Fruit fly (Drosophila melanogaster) whole organism, embryonic: ENCODE measurements around the gene CG1428.

Experiments used
- Abd-B ChIP-seq: fragments of 200-800 bp; sonication (Bioruptor generic); optimal IDR thresholded peaks from 2 replicates; lab custom pipeline; 2018; ENCODE audit warnings: missing biosample characterization, mild to moderate bottlenecking, missing genetic modification characterization, moderate library complexity
- Bteb2 ChIP-seq: fragments of 200-800 bp; sonication (Bioruptor generic); optimal IDR thresholded peaks from 2 replicates; lab custom pipeline; 2016; ENCODE audit warnings: missing biosample characterization, missing genetic modification characterization
- CG10321 ChIP-seq: fragments of 200-800 bp; sonication (Bioruptor generic); IDR thresholded peaks from 2 replicates; pipeline ENCODE4 v1.3.6; 2022; ENCODE audit warnings: missing biosample characterization, missing genetic modification characterization
- CG11247 ChIP-seq: fragments of 200-800 bp; sonication (Bioruptor generic); IDR thresholded peaks from 2 replicates; pipeline ENCODE4 v1.3.6; 2022; ENCODE audit warnings: missing biosample characterization, missing genetic modification characterization
- CG1233 ChIP-seq: fragments of 200-800 bp; sonication (Bioruptor generic); optimal IDR thresholded peaks from 4 replicates; lab custom pipeline; 2018; ENCODE audit warnings: missing biosample characterization, mild to moderate bottlenecking, missing genetic modification characterization
- CG14014 ChIP-seq: fragments of 200-800 bp; sonication (Bioruptor generic); IDR thresholded peaks from 2 replicates; pipeline ENCODE4 v1.3.6; 2022; ENCODE audit warnings: missing biosample characterization, missing genetic modification characterization
- CG14860 ChIP-seq: fragments of 200-800 bp; sonication (Bioruptor generic); IDR thresholded peaks from 3 replicates; pipeline ENCODE4 v1.3.6; 2022; ENCODE audit warnings: missing biosample characterization, missing genetic modification characterization; ENCODE audit not compliant: partially characterized antibody
- CG1602 ChIP-seq: fragments of 200-800 bp; sonication (Bioruptor generic); optimal IDR thresholded peaks from 3 replicates; lab custom pipeline; 2016; ENCODE audit warnings: missing biosample characterization, missing genetic modification characterization
- CG17568 ChIP-seq: fragments of 200-800 bp; sonication (Bioruptor generic); optimal IDR thresholded peaks from 2 replicates; lab custom pipeline; 2018; ENCODE audit warnings: missing biosample characterization, mild to moderate bottlenecking, missing genetic modification characterization, moderate library complexity
- CG18476 ChIP-seq: fragments of 200-800 bp; sonication (Bioruptor generic); optimal IDR thresholded peaks from 2 replicates; lab custom pipeline; 2016; ENCODE audit warnings: missing biosample characterization, mild to moderate bottlenecking, missing genetic modification characterization
- CG2199 ChIP-seq: fragments of 200-800 bp; sonication (Bioruptor generic); IDR thresholded peaks from 3 replicates; pipeline ENCODE4 v1.3.6; 2022; ENCODE audit warnings: missing biosample characterization, missing genetic modification characterization
- CG2875 ChIP-seq: fragments of 200-800 bp; sonication (Bioruptor generic); optimal IDR thresholded peaks from 2 replicates; lab custom pipeline; 2017; ENCODE audit warnings: missing biosample characterization, mild to moderate bottlenecking, missing genetic modification characterization, missing genetic modification reagents
- CG3407 ChIP-seq: fragments of 200-800 bp; sonication (Bioruptor generic); optimal IDR thresholded peaks from 2 replicates; lab custom pipeline; 2018; ENCODE audit warnings: missing biosample characterization, mild to moderate bottlenecking, missing genetic modification characterization
- CG34224 ChIP-seq: fragments of 200-800 bp; sonication (Bioruptor generic); IDR thresholded peaks from 3 replicates; pipeline ENCODE4 v1.3.6; 2022; ENCODE audit warnings: missing biosample characterization, missing genetic modification characterization; ENCODE audit not compliant: partially characterized antibody
- CG4360 ChIP-seq: fragments of 200-800 bp; sonication (Bioruptor generic); IDR thresholded peaks from 2 replicates; pipeline ENCODE4 v1.3.6; 2022; ENCODE audit warnings: missing biosample characterization, missing genetic modification characterization
- CG8765 ChIP-seq: fragments of 200-800 bp; sonication (Bioruptor generic); IDR thresholded peaks from 2 replicates; pipeline ENCODE4 v1.3.6; 2022; ENCODE audit warnings: missing biosample characterization, missing genetic modification characterization
- D19A ChIP-seq: fragments of 200-800 bp; optimal IDR thresholded peaks from 3 replicates; lab custom pipeline; 2019; ENCODE audit warnings: missing biosample characterization, mild to moderate bottlenecking, missing genetic modification characterization, moderate library complexity
- Doc2 ChIP-seq: fragments of 200-800 bp; sonication (Bioruptor generic); IDR thresholded peaks from 2 replicates; pipeline ENCODE4 v1.3.6; 2022; ENCODE audit warnings: missing biosample characterization, missing genetic modification characterization
- E2f2 ChIP-seq: fragments of 200-800 bp; sonication (Bioruptor generic); IDR thresholded peaks from 2 replicates; pipeline ENCODE4 v1.3.6; 2022; ENCODE audit warnings: missing biosample characterization, missing genetic modification characterization
- Hr39 ChIP-seq: fragments of >200 bp; optimal IDR thresholded peaks from 2 replicates; lab custom pipeline; 2017
- MESR4 ChIP-seq: fragments of 200-800 bp; sonication (Bioruptor generic); optimal IDR thresholded peaks from 2 replicates; lab custom pipeline; 2018; ENCODE audit warnings: missing biosample characterization, mild to moderate bottlenecking, missing genetic modification characterization, moderate library complexity
- Med ChIP-seq: fragments of 200-800 bp; sonication (Bioruptor generic); peaks from one replicate; lab custom pipeline; 2016; ENCODE audit warnings: missing biosample characterization, missing genetic modification characterization, mild to moderate bottlenecking, inconsistent platforms, moderate library complexity
- Oli ChIP-seq: fragments of 200-800 bp; sonication (Bioruptor generic); optimal IDR thresholded peaks from 2 replicates; lab custom pipeline; 2018; ENCODE audit warnings: missing biosample characterization, mild to moderate bottlenecking, missing genetic modification characterization, moderate library complexity
- Rfx ChIP-seq: fragments of 200-800 bp; sonication (Bioruptor generic); IDR thresholded peaks from 2 replicates; pipeline ENCODE4 v1.3.6; 2022; ENCODE audit warnings: missing biosample characterization, missing genetic modification characterization
- Vsx1 ChIP-seq: fragments of 200-800 bp; sonication (Bioruptor generic); optimal IDR thresholded peaks from 2 replicates; lab custom pipeline; 2017; ENCODE audit warnings: missing biosample characterization, mild to moderate bottlenecking, missing genetic modification characterization, missing genetic modification reagents
- abd-A ChIP-seq: fragments of 200-800 bp; sonication (Bioruptor generic); optimal IDR thresholded peaks from 3 replicates; lab custom pipeline; 2019; ENCODE audit warnings: missing biosample characterization, mild to moderate bottlenecking, missing genetic modification characterization, moderate library complexity
- ac ChIP-seq: fragments of 200-800 bp; sonication (Bioruptor generic); optimal IDR thresholded peaks from 3 replicates; lab custom pipeline; 2017; ENCODE audit warnings: missing biosample characterization, mild to moderate bottlenecking, missing genetic modification characterization
- cad ChIP-seq: fragments of >200 bp; optimal IDR thresholded peaks from 2 replicates; lab custom pipeline; 2017; ENCODE audit warnings: missing biosample characterization, missing genetic modification characterization
- chif ChIP-seq, 2 experiments: fragments of 200-800 bp; sonication (Bioruptor generic); optimal IDR thresholded peaks; 3 replicates each; lab custom pipeline; 2016; ENCODE audit warnings: missing biosample characterization in 2 of 2, missing genetic modification characterization in 2 of 2
- crol ChIP-seq: fragments of 200-800 bp; sonication (Bioruptor generic); IDR thresholded peaks from 2 replicates; pipeline ENCODE4 v1.3.6; 2022; ENCODE audit warnings: missing biosample characterization, missing genetic modification characterization
- fd96Cb ChIP-seq: fragments of 200-800 bp; sonication (Bioruptor generic); optimal IDR thresholded peaks from 2 replicates; lab custom pipeline; 2018; ENCODE audit warnings: missing biosample characterization, mild to moderate bottlenecking, missing genetic modification characterization, moderate library complexity
- gce ChIP-seq: fragments of 200-800 bp; sonication (Bioruptor generic); IDR thresholded peaks from 3 replicates; pipeline ENCODE4 v1.3.6; 2022; ENCODE audit warnings: missing biosample characterization, missing genetic modification characterization
- ham ChIP-seq: fragments of 200-800 bp; sonication (Bioruptor generic); IDR thresholded peaks from 2 replicates; pipeline ENCODE4 v1.3.6; 2022; ENCODE audit warnings: missing biosample characterization, missing genetic modification characterization
- hbn ChIP-seq: fragments of 200-800 bp; sonication (Bioruptor generic); IDR thresholded peaks from 2 replicates; pipeline ENCODE4 v1.3.6; 2022; ENCODE audit warnings: missing biosample characterization, missing genetic modification characterization; ENCODE audit not compliant: partially characterized antibody
- insv ChIP-seq, 2 experiments: fragments of 200-800 bp; sonication (Bioruptor generic); optimal IDR thresholded peaks; 3 replicates each; lab custom pipeline; 2016 to 2018; ENCODE audit warnings: missing biosample characterization in 2 of 2, missing genetic modification characterization in 2 of 2
- jing ChIP-seq: fragments of 200-800 bp; sonication (Bioruptor generic); optimal IDR thresholded peaks from 2 replicates; lab custom pipeline; 2018; ENCODE audit warnings: missing biosample characterization, mild to moderate bottlenecking, missing genetic modification characterization
- jumu ChIP-seq: fragments of 200-800 bp; sonication (Bioruptor generic); optimal IDR thresholded peaks from 3 replicates; lab custom pipeline; 2016; ENCODE audit warnings: missing biosample characterization, missing genetic modification characterization
- nerfin-1 ChIP-seq: fragments of 200-800 bp; sonication (Bioruptor generic); optimal IDR thresholded peaks from 3 replicates; lab custom pipeline; 2019; ENCODE audit warnings: missing biosample characterization, mild to moderate bottlenecking, missing genetic modification characterization, moderate library complexity
- nerfin-2 ChIP-seq: fragments of 200-800 bp; sonication (Bioruptor generic); IDR thresholded peaks from 2 replicates; pipeline ENCODE4 v1.3.6; 2022; ENCODE audit warnings: missing biosample characterization, missing genetic modification characterization; ENCODE audit not compliant: partially characterized antibody
- otp ChIP-seq: fragments of 200-800 bp; sonication (Bioruptor generic); IDR thresholded peaks from 3 replicates; pipeline ENCODE4, ENCODE4 v1.3.6; 2022; ENCODE audit warnings: missing biosample characterization, missing genetic modification characterization
- pfk ChIP-seq: fragments of 200-800 bp; sonication (Bioruptor generic); optimal IDR thresholded peaks from 2 replicates; lab custom pipeline; 2018; ENCODE audit warnings: missing biosample characterization, mild to moderate bottlenecking, missing genetic modification characterization, moderate library complexity
- sd ChIP-seq: fragments of 200-800 bp; sonication (Bioruptor generic); optimal IDR thresholded peaks from 3 replicates; lab custom pipeline; 2018; ENCODE audit warnings: missing biosample characterization, mild to moderate bottlenecking, missing genetic modification characterization, moderate library complexity
- so ChIP-seq: fragments of 200-800 bp; sonication (Bioruptor generic); IDR thresholded peaks from 3 replicates; pipeline ENCODE4 v1.3.6; 2022; ENCODE audit warnings: missing biosample characterization, missing genetic modification characterization
- sqz ChIP-seq: fragments of 200-800 bp; sonication (Bioruptor generic); optimal IDR thresholded peaks from 3 replicates; lab custom pipeline; 2018; ENCODE audit warnings: missing biosample characterization, mild to moderate bottlenecking, missing genetic modification characterization
- zen2 ChIP-seq: fragments of 200-800 bp; sonication (Bioruptor generic); IDR thresholded peaks from 3 replicates; pipeline ENCODE4 v1.3.6; 2022; ENCODE audit warnings: missing biosample characterization, missing genetic modification characterization; ENCODE audit not compliant: partially characterized antibody

CG1428 gene

DNA sequence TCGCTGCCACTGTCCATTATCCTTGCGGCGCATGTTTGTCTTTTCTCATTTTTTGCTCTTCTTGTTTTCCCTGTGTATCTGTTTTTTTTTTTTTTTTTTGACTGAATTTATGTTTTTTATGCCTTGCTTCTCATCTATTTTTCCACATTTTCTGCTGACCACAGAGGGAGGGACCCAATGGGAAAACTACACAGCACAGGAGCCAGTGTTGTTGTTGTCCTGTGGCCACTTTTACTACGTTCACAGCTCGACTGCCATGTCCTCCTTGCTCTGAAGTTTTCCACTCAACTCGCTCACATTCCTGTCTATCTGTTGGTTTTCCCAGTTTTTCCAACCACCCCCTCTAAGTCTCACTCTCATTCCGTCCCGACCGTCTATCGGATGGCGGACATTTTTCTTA is 15.9 kb upstream of the CG1428 start:
- TF ChIP-seq abd-A (tag; lab: Kevin White, UChicago) (peak; percentile 62), CG18476 (no peak), Vsx1 (GFP tag; lab: Kevin White, UChicago) (no peak), jumu (GFP tag; lab: Kevin White, UChicago) (no peak), chif (GFP tag; optimal IDR thresholded peaks at IDR 0.05; lab: Kevin White, UChicago) (no peak), CG1233 (GFP tag; lab: Kevin White, UChicago) (no peak), CG1602 (GFP tag; lab: Kevin White, UChicago) (no peak), CG14014 (no peak), CG4360 (peak; percentile 56), otp (GFP tag; lab: Robert Waterston, UW) (no peak), Bteb2 (GFP tag; lab: Kevin White, UChicago) (no peak), sqz (GFP tag; lab: Kevin White, UChicago) (peak; percentile 5)
- TF ChIP-seq, all 482 proteins: peak for 3

DNA sequence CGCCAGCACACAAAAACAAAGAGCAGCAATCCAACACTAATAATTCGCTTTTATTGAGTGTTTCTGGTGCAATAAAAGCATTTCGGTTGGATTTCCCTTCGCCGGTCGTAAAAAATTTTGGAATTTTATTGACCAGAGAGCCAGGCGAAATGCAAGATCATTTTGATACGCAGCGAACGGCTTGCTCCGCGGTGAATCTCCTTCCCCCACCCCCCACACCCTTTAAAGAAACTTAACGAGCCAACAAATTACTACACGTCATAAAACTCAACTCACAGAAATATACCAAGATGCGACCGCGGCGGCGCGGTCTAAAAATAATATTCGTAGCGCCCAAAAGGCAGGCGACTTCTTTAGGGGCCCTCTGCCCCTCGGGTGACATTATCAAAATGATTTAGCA is 10.0 kb upstream of the CG1428 start:
- peak; percentile 57; the same call in 1 of the 2 replicates for TF ChIP-seq crol (GFP tag; lab: Robert Waterston, UW)
- peak; percentile 30 for TF ChIP-seq Med (GFP tag; lab: Kevin White, UChicago)
- no peak for TF ChIP-seq hbn (GFP tag; lab: Robert Waterston, UW)
- TF ChIP-seq sd (tag; lab: Kevin White, UChicago) = peak; percentile 1
- peak; percentile 51 for TF ChIP-seq Abd-B
- TF ChIP-seq Rfx = no peak
- TF ChIP-seq CG3407 (GFP tag; lab: Kevin White, UChicago) = no peak
- no peak for TF ChIP-seq MESR4 (GFP tag; lab: Kevin White, UChicago)
- TF ChIP-seq CG2199 = 0 out of 3 replicates have a peak, but pooled peaks have one; percentile 38
- 0 out of 3 replicates have a peak, but pooled peaks have one; percentile 29 for TF ChIP-seq so

DNA sequence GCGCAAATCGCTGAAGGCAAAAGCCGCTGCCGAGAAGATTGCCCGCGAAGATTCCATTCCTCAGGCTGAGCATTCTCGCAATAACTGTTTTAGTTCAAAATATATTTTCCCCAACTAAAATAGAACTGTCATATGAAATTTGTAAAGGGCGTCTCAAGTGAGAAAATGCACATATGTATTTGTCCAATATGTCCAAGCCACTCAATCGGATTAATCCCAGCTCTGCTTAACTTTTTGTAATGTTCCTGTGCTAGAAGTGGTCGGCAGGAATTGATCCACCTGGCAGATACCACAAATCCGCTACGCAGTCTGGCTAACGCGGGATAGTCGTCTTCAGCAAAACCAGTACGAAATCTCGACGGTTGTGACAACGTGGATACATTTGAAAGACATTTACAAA is 7.9 kb upstream of the CG1428 start, which contains the start of gene CG11629:
Gene CG11629, minus strand, starts transcription at position 101 of the 400 bp plus-strand sequence.
- TF ChIP-seq Doc2 (no peak), CG2875 (GFP tag; lab: Kevin White, UChicago) (no peak), fd96Cb (tag; lab: Kevin White, UChicago) (no peak), insv (GFP tag; optimal IDR thresholded peaks at IDR 0.05; lab: Kevin White, UChicago) (no peak), CG8765 (GFP tag; lab: Robert Waterston, UW) (no peak)

DNA sequence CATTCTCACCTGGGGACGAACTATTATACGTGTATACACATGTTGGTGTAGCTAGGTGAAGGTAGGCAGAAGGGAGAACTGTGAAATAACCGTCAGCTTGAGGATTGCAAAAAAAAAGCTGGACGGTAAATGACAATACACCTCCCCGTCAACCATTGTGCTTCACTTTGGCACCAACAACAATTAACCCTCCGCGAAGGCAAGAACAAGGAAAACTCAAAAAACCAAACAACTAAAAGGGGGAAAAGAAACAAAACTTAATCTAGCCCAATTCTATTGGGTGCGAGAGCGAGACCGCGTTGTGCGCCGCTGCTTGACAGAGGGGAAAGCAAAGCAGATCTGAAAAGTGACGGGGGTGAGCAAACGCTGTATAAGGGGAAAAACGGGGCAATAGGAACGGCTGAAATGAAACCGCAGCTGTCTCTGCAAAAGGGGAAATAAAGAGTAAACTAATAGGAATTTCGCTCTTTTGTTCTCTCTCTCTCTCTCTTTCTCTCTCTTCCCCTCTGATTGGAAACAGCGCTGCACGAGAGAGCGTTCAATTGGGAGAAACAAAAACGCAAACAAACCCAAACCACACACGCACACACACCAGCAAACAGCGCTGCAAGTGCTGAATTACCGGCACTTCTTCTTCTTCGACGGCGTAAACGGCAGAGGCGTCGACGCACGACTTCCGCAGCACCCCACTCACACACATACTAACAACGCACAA is 6.9 kb upstream of the CG1428 start:
- TF ChIP-seq pfk (peak; percentile 95), E2f2 (0 out of 2 replicates have a peak, but pooled peaks have one; percentile 12), jing (GFP tag; lab: Kevin White, UChicago) (peak; percentile 21), ac (no peak), zen2 (GFP tag; lab: Robert Waterston, UW) (peak; percentile 81), nerfin-2 (GFP tag; lab: Robert Waterston, UW) (peak; percentile 58; the same call in 1 of the 2 replicates), CG10321 (GFP tag; lab: Robert Waterston, UW) (peak; percentile 93), gce (peak; percentile 69; the same call in 1 of the 3 replicates), cad (GFP tag; lab: Kevin White, UChicago) (peak; percentile 48), ham (GFP tag; lab: Robert Waterston, UW) (no peak), insv (GFP tag; optimal IDR thresholded peaks at IDR 0.05; lab: Kevin White, UChicago) (peak in 1 of 2 experiments; percentile 95), CG11247 (no peak), CG14860 (GFP tag; lab: Robert Waterston, UW) (0 out of 3 replicates have a peak, but pooled peaks have one; percentile 35), Oli (tag; lab: Kevin White, UChicago) (no peak), CG17568 (GFP tag; lab: Kevin White, UChicago) (no peak), D19A (tag; lab: Kevin White, UChicago) (no peak), CG34224 (GFP tag; lab: Robert Waterston, UW) (peak; percentile 68), Hr39 (lab: Kevin White, UChicago) (peak; percentile 38), nerfin-1 (peak; percentile 48)
